Fruit fly (Drosophila melanogaster) whole organism, prepupa: ENCODE measurements around the gene Unr.

ENCODE experiments used
- CG10631 ChIP-seq: fragments of 200-800 bp; sonication (Bioruptor generic); optimal IDR thresholded peaks from 2 replicates; lab custom pipeline; 2016; ENCODE audit warnings: missing biosample characterization, missing genetic modification characterization
- CG10669 ChIP-seq: fragments of 200-800 bp; sonication (Bioruptor generic); optimal IDR thresholded peaks from 3 replicates; lab custom pipeline; 2018; ENCODE audit warnings: missing biosample characterization, mild to moderate bottlenecking, missing genetic modification characterization, moderate library complexity
- CG11294 ChIP-seq: fragments of 200-800 bp; sonication (Bioruptor generic); IDR thresholded peaks from 2 replicates; pipeline ENCODE4 v1.3.6; 2022; ENCODE audit warnings: missing biosample characterization, missing genetic modification characterization
- CG11762 ChIP-seq: fragments of 200-800 bp; sonication (Bioruptor generic); optimal IDR thresholded peaks from 3 replicates; lab custom pipeline; 2016; ENCODE audit warnings: missing biosample characterization, missing genetic modification characterization; ENCODE audit not compliant: insufficient read depth
- CG11902 ChIP-seq: fragments of 200-800 bp; sonication (Bioruptor generic); optimal IDR thresholded peaks from 3 replicates; lab custom pipeline; 2016; ENCODE audit warnings: missing biosample characterization, missing genetic modification characterization
- CG15336 ChIP-seq: fragments of 200-800 bp; sonication (Bioruptor generic); IDR thresholded peaks from 2 replicates; pipeline ENCODE4 v1.3.6; 2022; ENCODE audit warnings: missing biosample characterization, missing genetic modification characterization
- CG16779 ChIP-seq: fragments of 200-800 bp; sonication (Bioruptor generic); optimal IDR thresholded peaks from 3 replicates; lab custom pipeline; 2017; ENCODE audit warnings: missing biosample characterization, mild to moderate bottlenecking, missing genetic modification characterization
- CG3032 ChIP-seq: fragments of 200-800 bp; optimal IDR thresholded peaks from 2 replicates; lab custom pipeline; 2019; ENCODE audit warnings: missing biosample characterization, mild to moderate bottlenecking, missing genetic modification characterization, moderate library complexity
- CG31627 ChIP-seq: fragments of 200-800 bp; sonication (Bioruptor generic); optimal IDR thresholded peaks from 3 replicates; lab custom pipeline; 2016; ENCODE audit warnings: missing biosample characterization, missing genetic modification characterization
- CG32006 ChIP-seq: fragments of 200-800 bp; sonication (Bioruptor generic); optimal IDR thresholded peaks from 3 replicates; lab custom pipeline; 2017; ENCODE audit warnings: missing biosample characterization, mild to moderate bottlenecking, missing genetic modification characterization
- CG34406 ChIP-seq: fragments of 200-800 bp; sonication (Bioruptor generic); optimal IDR thresholded peaks from 3 replicates; lab custom pipeline; 2016; ENCODE audit warnings: missing biosample characterization, missing genetic modification characterization
- CG3919 ChIP-seq: fragments of 200-800 bp; sonication (Bioruptor generic); optimal IDR thresholded peaks from 3 replicates; lab custom pipeline; 2016; ENCODE audit warnings: missing biosample characterization, missing genetic modification characterization
- CG4318 ChIP-seq: fragments of 200-800 bp; sonication (Bioruptor generic); optimal IDR thresholded peaks from 3 replicates; lab custom pipeline; 2017; ENCODE audit warnings: missing biosample characterization, mild to moderate bottlenecking, missing genetic modification characterization
- CG6163 ChIP-seq: fragments of 200-800 bp; sonication (Bioruptor generic); IDR thresholded peaks from 3 replicates; pipeline ENCODE4 v1.3.6; 2022; ENCODE audit warnings: missing biosample characterization, missing genetic modification characterization
- CG6276 ChIP-seq: fragments of 200-800 bp; sonication (Bioruptor generic); optimal IDR thresholded peaks from 2 replicates; lab custom pipeline; 2017; ENCODE audit warnings: missing biosample characterization, mild to moderate bottlenecking, missing genetic modification characterization
- CG6792 ChIP-seq: fragments of 200-800 bp; sonication (Bioruptor generic); optimal IDR thresholded peaks from 3 replicates; lab custom pipeline; 2016; ENCODE audit warnings: missing biosample characterization, missing genetic modification characterization
- CG8119 ChIP-seq: fragments of 200-800 bp; sonication (Bioruptor generic); IDR thresholded peaks from 3 replicates; pipeline ENCODE4 v1.3.6; 2022; ENCODE audit warnings: missing biosample characterization, missing genetic modification characterization
- CG8319 ChIP-seq: fragments of 200-800 bp; sonication (Bioruptor generic); optimal IDR thresholded peaks from 3 replicates; lab custom pipeline; 2016; ENCODE audit warnings: missing biosample characterization, missing genetic modification characterization
- CG8632 ChIP-seq: fragments of 200-800 bp; sonication (Bioruptor generic); optimal IDR thresholded peaks from 3 replicates; lab custom pipeline; 2016; ENCODE audit warnings: missing biosample characterization, missing genetic modification characterization
- CG9139 ChIP-seq: fragments of 200-800 bp; sonication (Bioruptor generic); optimal IDR thresholded peaks from 3 replicates; lab custom pipeline; 2017; ENCODE audit warnings: missing biosample characterization, mild to moderate bottlenecking, missing genetic modification characterization
- Eip75B ChIP-seq: fragments of 200-800 bp; sonication (Bioruptor generic); optimal IDR thresholded peaks from 3 replicates; lab custom pipeline; 2016; ENCODE audit warnings: missing biosample characterization, missing genetic modification characterization
- Eip78C ChIP-seq: fragments of 200-800 bp; sonication (Bioruptor generic); peaks from one replicate; lab custom pipeline; 2016; ENCODE audit warnings: missing biosample characterization, missing genetic modification characterization
- Eip93F ChIP-seq: fragments of 200-800 bp; sonication (Bioruptor generic); optimal IDR thresholded peaks from 2 replicates; lab custom pipeline; 2016; ENCODE audit warnings: missing biosample characterization, mild to moderate bottlenecking, missing genetic modification characterization
- Ets21C ChIP-seq: fragments of 200-800 bp; sonication (Bioruptor generic); optimal IDR thresholded peaks from 3 replicates; lab custom pipeline; 2016; ENCODE audit warnings: missing biosample characterization, missing genetic modification characterization
- Gug ChIP-seq: fragments of 200-800 bp; sonication (Bioruptor generic); IDR thresholded peaks from 2 replicates; pipeline ENCODE4 v1.3.6; 2022; ENCODE audit warnings: missing biosample characterization, missing genetic modification characterization
- Hr38 ChIP-seq: sonication (Bioruptor generic); optimal IDR thresholded peaks from 2 replicates; lab custom pipeline; 2016; ENCODE audit warnings: missing biosample characterization, missing genetic modification characterization
- Hr39 ChIP-seq: fragments of 200-800 bp; sonication (Bioruptor generic); optimal IDR thresholded peaks from 2 replicates; lab custom pipeline; 2016; ENCODE audit warnings: missing biosample characterization, missing genetic modification characterization
- Hr4 ChIP-seq: fragments of 200-800 bp; sonication (Bioruptor generic); optimal IDR thresholded peaks from 3 replicates; lab custom pipeline; 2016; ENCODE audit warnings: missing biosample characterization, missing genetic modification characterization
- Lpt ChIP-seq: fragments of 200-800 bp; sonication (Bioruptor generic); optimal IDR thresholded peaks from 3 replicates; lab custom pipeline; 2016; ENCODE audit warnings: missing biosample characterization, missing genetic modification characterization
- Met ChIP-seq: fragments of 200-800 bp; sonication (Bioruptor generic); optimal IDR thresholded peaks from 3 replicates; lab custom pipeline; 2016; ENCODE audit warnings: missing biosample characterization, missing genetic modification characterization
- OdsH ChIP-seq: fragments of 200-800 bp; sonication (Bioruptor generic); optimal IDR thresholded peaks from 3 replicates; lab custom pipeline; 2016; ENCODE audit warnings: missing biosample characterization, missing genetic modification characterization
- Smox ChIP-seq: fragments of 200-800 bp; sonication (Bioruptor generic); optimal IDR thresholded peaks from 3 replicates; lab custom pipeline; 2016; ENCODE audit warnings: missing biosample characterization, missing genetic modification characterization
- Sox102F ChIP-seq: fragments of 200-800 bp; sonication (Bioruptor generic); optimal IDR thresholded peaks from 2 replicates; lab custom pipeline; 2016; ENCODE audit warnings: missing biosample characterization, mild to moderate bottlenecking, missing genetic modification characterization
- Sox14 ChIP-seq: fragments of 200-800 bp; sonication (Bioruptor generic); optimal IDR thresholded peaks from 3 replicates; lab custom pipeline; 2016; ENCODE audit warnings: missing biosample characterization, missing genetic modification characterization
- achi ChIP-seq: fragments of 200-800 bp; sonication (Bioruptor generic); optimal IDR thresholded peaks from 3 replicates; lab custom pipeline; 2016; ENCODE audit warnings: missing biosample characterization, missing genetic modification characterization
- acj6 ChIP-seq: fragments of 200-800 bp; sonication (Bioruptor generic); optimal IDR thresholded peaks from 3 replicates; lab custom pipeline; 2016; ENCODE audit warnings: missing biosample characterization, missing genetic modification characterization
- cyc ChIP-seq: fragments of 200-800 bp; sonication (Bioruptor generic); optimal IDR thresholded peaks from 3 replicates; lab custom pipeline; 2016; ENCODE audit warnings: missing biosample characterization, missing genetic modification characterization
- dac ChIP-seq: fragments of 200-800 bp; sonication (Bioruptor generic); optimal IDR thresholded peaks from 2 replicates; lab custom pipeline; 2017; ENCODE audit warnings: missing biosample characterization, mild to moderate bottlenecking, missing genetic modification characterization
- dsx ChIP-seq: fragments of 200-800 bp; optimal IDR thresholded peaks from 3 replicates; lab custom pipeline; 2019; ENCODE audit warnings: missing biosample characterization, mild to moderate bottlenecking, missing genetic modification characterization, moderate library complexity; ENCODE audit not compliant: poor library complexity, severe bottlenecking
- eg ChIP-seq: fragments of 200-800 bp; sonication (Bioruptor generic); IDR thresholded peaks from 3 replicates; pipeline ENCODE4 v1.3.6; 2022; ENCODE audit warnings: missing biosample characterization, missing genetic modification characterization
- esn ChIP-seq: fragments of 200-800 bp; sonication (Bioruptor generic); optimal IDR thresholded peaks from 2 replicates; lab custom pipeline; 2016; ENCODE audit warnings: missing biosample characterization, mild to moderate bottlenecking, missing genetic modification characterization, moderate library complexity
- fd59A ChIP-seq: fragments of 200-800 bp; sonication (Bioruptor generic); optimal IDR thresholded peaks from 2 replicates; lab custom pipeline; 2017; ENCODE audit warnings: missing biosample characterization, mild to moderate bottlenecking, missing genetic modification characterization, missing genetic modification reagents
- fd85E ChIP-seq: fragments of 200-800 bp; sonication (Bioruptor generic); optimal IDR thresholded peaks from 3 replicates; lab custom pipeline; 2016; ENCODE audit warnings: missing biosample characterization, missing genetic modification characterization
- fkh ChIP-seq: fragments of 200-800 bp; sonication (Bioruptor generic); optimal IDR thresholded peaks from 3 replicates; lab custom pipeline; 2017; ENCODE audit warnings: missing biosample characterization, mild to moderate bottlenecking, missing genetic modification characterization, moderate library complexity
- lz ChIP-seq: fragments of 200-800 bp; sonication (Bioruptor generic); optimal IDR thresholded peaks from 3 replicates; lab custom pipeline; 2016; ENCODE audit warnings: missing biosample characterization, missing genetic modification characterization
- net ChIP-seq: fragments of 200-800 bp; sonication (Bioruptor generic); optimal IDR thresholded peaks from 3 replicates; lab custom pipeline; 2016; ENCODE audit warnings: missing biosample characterization, missing genetic modification characterization
- pdm3 ChIP-seq: fragments of 200-800 bp; sonication (Bioruptor generic); optimal IDR thresholded peaks from 3 replicates; lab custom pipeline; 2016; ENCODE audit warnings: missing biosample characterization, missing genetic modification characterization
- salr ChIP-seq, 2 experiments: fragments of 200-800 bp; sonication (Bioruptor generic); optimal IDR thresholded peaks; 3 replicates each; lab custom pipeline; 2016 to 2018; ENCODE audit warnings: missing biosample characterization in 2 of 2, missing genetic modification characterization in 2 of 2, mild to moderate bottlenecking in 1 of 2
- spab ChIP-seq: fragments of 200-800 bp; sonication (Bioruptor generic); optimal IDR thresholded peaks from 2 replicates; lab custom pipeline; 2017; ENCODE audit warnings: missing biosample characterization, mild to moderate bottlenecking, missing genetic modification characterization, missing genetic modification reagents
- ss ChIP-seq, 2 experiments: fragments of 200-800 bp; sonication (Bioruptor generic); optimal IDR thresholded peaks; 2 replicates in 1 of 2; 3 replicates in 1 of 2; lab custom pipeline; 2017 to 2018; ENCODE audit warnings: mild to moderate bottlenecking in 2 of 2, missing biosample characterization in 2 of 2, missing genetic modification characterization in 2 of 2, moderate library complexity in 1 of 2
- svp ChIP-seq: fragments of 200-800 bp; sonication (Bioruptor generic); peaks from one replicate; lab custom pipeline; 2016; ENCODE audit warnings: missing biosample characterization, missing genetic modification characterization
- vri ChIP-seq: fragments of 200-800 bp; sonication (Bioruptor generic); optimal IDR thresholded peaks from 3 replicates; lab custom pipeline; 2016; ENCODE audit warnings: missing biosample characterization, mild to moderate bottlenecking, missing genetic modification characterization

Gene Unr

DNA sequence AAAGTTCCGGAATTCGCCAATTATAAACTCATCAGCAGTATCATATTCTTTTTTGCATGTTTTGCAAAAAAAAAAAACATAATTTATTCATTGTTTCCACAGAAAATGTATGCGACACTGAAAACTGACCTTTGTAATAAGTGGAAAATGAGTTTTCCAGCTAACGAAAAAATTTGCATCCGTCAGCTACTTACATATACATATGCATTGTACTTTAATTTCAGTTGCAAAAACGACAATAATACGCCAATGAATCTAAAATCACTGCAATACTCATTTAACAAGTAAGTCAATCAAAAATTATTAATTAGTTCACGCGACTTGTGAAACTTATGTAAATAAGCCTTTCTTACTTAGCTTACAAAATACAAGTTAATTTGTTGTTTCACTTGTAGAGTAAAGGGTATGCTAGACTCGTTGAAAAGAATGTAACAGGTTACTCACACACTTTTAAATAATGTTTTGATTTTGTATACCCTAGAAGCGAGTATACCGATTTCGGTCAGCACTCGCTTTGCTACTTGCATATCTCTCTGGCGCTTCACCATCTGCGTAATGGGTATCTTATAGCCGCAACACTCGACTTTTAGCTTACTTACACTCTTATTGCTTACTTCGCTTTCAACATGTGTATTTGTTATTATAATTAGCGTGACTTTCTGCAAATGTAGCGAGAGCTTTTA is 43.3 kb downstream of the Unr start:
- TF ChIP-seq CG8632 (GFP tag; lab: Kevin White, UChicago) (no peak), OdsH (GFP tag; lab: Kevin White, UChicago) (no peak), Lpt (GFP tag; lab: Kevin White, UChicago) (no peak), vri (GFP tag; lab: Kevin White, UChicago) (no peak), fd59A (peak; percentile 49), acj6 (no peak), Sox14 (GFP tag; lab: Kevin White, UChicago) (no peak), CG15336 (peak; percentile 83), CG32006 (GFP tag; lab: Kevin White, UChicago) (no peak), CG6276 (GFP tag; lab: Kevin White, UChicago) (no peak), Gug (GFP tag; lab: Robert Waterston, UW) (peak; percentile 60; the same call in 1 of the 2 replicates), CG8119 (GFP tag; lab: Robert Waterston, UW) (peak; percentile 74; the same call in 2 of the 3 replicates), CG4318 (GFP tag; lab: Kevin White, UChicago) (no peak), Hr38 (no peak), dsx (GFP tag; lab: Kevin White, UChicago) (no peak), Met (GFP tag; lab: Kevin White, UChicago) (no peak), Ets21C (no peak), CG16779 (tag; lab: Kevin White, UChicago) (no peak), CG11902 (GFP tag; lab: Kevin White, UChicago) (peak; percentile 82), fkh (GFP tag; lab: Kevin White, UChicago) (no peak), CG3919 (no peak), Hr39 (peak; percentile 90), net (GFP tag; lab: Kevin White, UChicago) (no peak), CG6163 (peak; percentile 84), CG11294 (GFP tag; lab: Robert Waterston, UW) (peak; percentile 65), eg (GFP tag; lab: Robert Waterston, UW) (peak; percentile 88), CG3032 (tag; lab: Kevin White, UChicago) (peak; percentile 80), Eip75B (no peak), Eip93F (GFP tag; lab: Kevin White, UChicago) (peak; percentile 28), CG9139 (GFP tag; lab: Kevin White, UChicago) (peak; percentile 20), CG34406 (GFP tag; lab: Kevin White, UChicago) (peak; percentile 77), CG10631 (GFP tag; lab: Kevin White, UChicago) (no peak), Smox (no peak), CG10669 (no peak), lz (GFP tag; lab: Kevin White, UChicago) (no peak), CG8319 (GFP tag; lab: Kevin White, UChicago) (peak; percentile 74), Eip78C (GFP tag; lab: Kevin White, UChicago) (no peak), CG6792 (GFP tag; lab: Kevin White, UChicago) (peak; percentile 63), Sox102F (GFP tag; lab: Kevin White, UChicago) (peak; percentile 85), fd85E (GFP tag; lab: Kevin White, UChicago) (no peak), achi (GFP tag; lab: Kevin White, UChicago) (no peak), cyc (GFP tag; lab: Kevin White, UChicago) (no peak), CG31627 (GFP tag; lab: Kevin White, UChicago) (peak; percentile 90), dac (GFP tag; lab: Kevin White, UChicago) (no peak), CG11762 (peak; percentile 71), Hr4 (GFP tag; lab: Kevin White, UChicago) (no peak), esn (GFP tag; lab: Kevin White, UChicago) (peak; percentile 84), spab (no peak), pdm3 (GFP tag; lab: Kevin White, UChicago) (no peak), salr (GFP tag; optimal IDR thresholded peaks at IDR 0.05; lab: Kevin White, UChicago) (peak in 1 of 2 experiments; percentile 72), svp (no peak), ss (GFP tag; optimal IDR thresholded peaks at IDR 0.05; lab: Kevin White, UChicago) (no peak)
